Fruit fly (Drosophila melanogaster) whole organism, embryonic: ENCODE results near the gene wam.

Experiments used
- Asciz ChIP-seq: fragments of 200-800 bp; sonication (Bioruptor generic); optimal IDR thresholded peaks from 2 replicates; lab custom pipeline; 2017; ENCODE audit warnings: missing biosample characterization, mild to moderate bottlenecking, missing genetic modification characterization, missing genetic modification reagents
- Blimp-1 ChIP-seq: fragments of 200-800 bp; sonication (Bioruptor generic); optimal IDR thresholded peaks from 3 replicates; lab custom pipeline; 2018; ENCODE audit warnings: missing biosample characterization, missing genetic modification characterization, mild to moderate bottlenecking, moderate library complexity, missing genetic modification reagents
- CG10431 ChIP-seq: fragments of 200-800 bp; sonication (Bioruptor generic); optimal IDR thresholded peaks from 3 replicates; lab custom pipeline; 2018; ENCODE audit warnings: missing biosample characterization, mild to moderate bottlenecking, missing genetic modification characterization
- CG12769 ChIP-seq: fragments of 200-800 bp; sonication (Bioruptor generic); optimal IDR thresholded peaks from 2 replicates; lab custom pipeline; 2019; ENCODE audit warnings: missing biosample characterization, mild to moderate bottlenecking, missing genetic modification characterization, moderate library complexity
- CG12942 ChIP-seq: fragments of 200-800 bp; sonication (Bioruptor generic); optimal IDR thresholded peaks from 3 replicates; lab custom pipeline; 2016; ENCODE audit warnings: missing biosample characterization, missing genetic modification characterization
- CG13775 ChIP-seq: fragments of 200-800 bp; sonication (Bioruptor generic); optimal IDR thresholded peaks from 3 replicates; lab custom pipeline; 2017; ENCODE audit warnings: missing biosample characterization, mild to moderate bottlenecking, missing genetic modification characterization
- CG1603 ChIP-seq: fragments of 200-800 bp; sonication (Bioruptor generic); optimal IDR thresholded peaks from 2 replicates; lab custom pipeline; 2019; ENCODE audit warnings: missing biosample characterization, mild to moderate bottlenecking, missing genetic modification characterization, moderate library complexity
- CG1647 ChIP-seq: fragments of 200-800 bp; sonication (Bioruptor generic); optimal IDR thresholded peaks from 3 replicates; lab custom pipeline; 2016; ENCODE audit warnings: missing biosample characterization, missing genetic modification characterization
- CG16863 ChIP-seq: fragments of 200-800 bp; sonication (Bioruptor generic); optimal IDR thresholded peaks from 3 replicates; lab custom pipeline; 2016; ENCODE audit warnings: missing biosample characterization, missing genetic modification characterization
- CG18011 ChIP-seq: fragments of 200-800 bp; sonication (Bioruptor generic); optimal IDR thresholded peaks from 2 replicates; lab custom pipeline; 2017; ENCODE audit warnings: missing biosample characterization, missing genetic modification characterization, mild to moderate bottlenecking, moderate library complexity, missing genotype
- CG1832 ChIP-seq: fragments of 200-800 bp; sonication (Bioruptor generic); optimal IDR thresholded peaks from 2 replicates; lab custom pipeline; 2017; ENCODE audit warnings: missing biosample characterization, mild to moderate bottlenecking, missing genetic modification characterization, inconsistent platforms
- CG30431 ChIP-seq: fragments of 200-800 bp; sonication (Bioruptor generic); optimal IDR thresholded peaks from 2 replicates; lab custom pipeline; 2017; ENCODE audit warnings: missing biosample characterization, missing genetic modification characterization
- CG32767 ChIP-seq: fragments of 200-800 bp; sonication (Bioruptor generic); IDR thresholded peaks from 2 replicates; pipeline ENCODE4 v1.3.6; 2022; ENCODE audit warnings: missing biosample characterization, missing genetic modification characterization
- CG43689 ChIP-seq: fragments of 200-800 bp; sonication (Bioruptor generic); IDR thresholded peaks from 2 replicates; pipeline ENCODE4 v1.3.6; 2022; ENCODE audit warnings: missing biosample characterization, missing genetic modification characterization
- CG4617 ChIP-seq: fragments of 200-800 bp; sonication (Bioruptor generic); optimal IDR thresholded peaks from 3 replicates; lab custom pipeline; 2016; ENCODE audit warnings: missing biosample characterization, missing genetic modification characterization, borderline replicate concordance
- CG6175 ChIP-seq: fragments of 200-800 bp; sonication (Bioruptor generic); IDR thresholded peaks from 3 replicates; pipeline ENCODE4 v1.3.6; 2022; ENCODE audit warnings: missing biosample characterization, missing genetic modification characterization
- CG8089 ChIP-seq: fragments of 200-800 bp; sonication (Bioruptor generic); optimal IDR thresholded peaks from 3 replicates; lab custom pipeline; 2016; ENCODE audit warnings: missing biosample characterization, missing genetic modification characterization
- CG8924 ChIP-seq: fragments of 200-800 bp; optimal IDR thresholded peaks from 3 replicates; lab custom pipeline; 2019; ENCODE audit warnings: missing biosample characterization, mild to moderate bottlenecking, missing genetic modification characterization, moderate library complexity
- CG9876 ChIP-seq: fragments of 200-800 bp; sonication (Bioruptor generic); optimal IDR thresholded peaks from 2 replicates; lab custom pipeline; 2016; ENCODE audit warnings: missing biosample characterization, missing genetic modification characterization
- CG9932 ChIP-seq: fragments of 200-800 bp; sonication (Bioruptor generic); IDR thresholded peaks from 2 replicates; pipeline ENCODE4 v1.3.6; 2022; ENCODE audit warnings: missing biosample characterization, missing genetic modification characterization
- Dad ChIP-seq: fragments of 200-800 bp; sonication (Bioruptor generic); optimal IDR thresholded peaks from 3 replicates; lab custom pipeline; 2016; ENCODE audit warnings: missing biosample characterization, missing genetic modification characterization
- Dbx ChIP-seq: fragments of 200-800 bp; sonication (Bioruptor generic); IDR thresholded peaks from 3 replicates; pipeline ENCODE4 v1.3.6; 2022; ENCODE audit warnings: missing biosample characterization, missing genetic modification characterization
- Dll ChIP-seq: fragments of 200-800 bp; sonication (Bioruptor generic); IDR thresholded peaks from 4 replicates; pipeline ENCODE4 v1.3.6; 2022; ENCODE audit warnings: missing biosample characterization, missing genetic modification characterization; ENCODE audit not compliant: partially characterized antibody
- E2f2 ChIP-seq: fragments of 200-800 bp; sonication (Bioruptor generic); IDR thresholded peaks from 2 replicates; pipeline ENCODE4 v1.3.6; 2022; ENCODE audit warnings: missing biosample characterization, missing genetic modification characterization
- HLH4C ChIP-seq: fragments of 200-800 bp; sonication (Bioruptor generic); IDR thresholded peaks from 3 replicates; pipeline ENCODE4 v1.3.6; 2022; ENCODE audit warnings: missing biosample characterization, missing genetic modification characterization; ENCODE audit not compliant: partially characterized antibody
- Hr3 ChIP-seq: fragments of 200-800 bp; sonication (Bioruptor generic); optimal IDR thresholded peaks from 3 replicates; lab custom pipeline; 2016; ENCODE audit warnings: missing biosample characterization, missing genetic modification characterization
- Hr51 ChIP-seq, 2 experiments: fragments of 200-800 bp; sonication (Bioruptor generic); optimal IDR thresholded peaks; 2 replicates in 1 of 2; 3 replicates in 1 of 2; lab custom pipeline; 2016 to 2018; ENCODE audit warnings: missing biosample characterization in 2 of 2, missing genetic modification characterization in 2 of 2, mild to moderate bottlenecking in 1 of 2, moderate library complexity in 1 of 2
- Mes4 ChIP-seq: fragments of 200-800 bp; sonication (Bioruptor generic); optimal IDR thresholded peaks from 2 replicates; lab custom pipeline; 2016; ENCODE audit warnings: missing biosample characterization, missing genetic modification characterization
- Mrtf ChIP-seq: fragments of 200-800 bp; sonication (Bioruptor generic); IDR thresholded peaks from 3 replicates; pipeline ENCODE4 v1.3.6; 2022; ENCODE audit warnings: missing biosample characterization, missing genetic modification characterization
- NC2α ChIP-seq: fragments of 200-800 bp; sonication (Bioruptor generic); optimal IDR thresholded peaks from 2 replicates; lab custom pipeline; 2016; ENCODE audit warnings: missing biosample characterization, missing genetic modification characterization
- Nf-YB ChIP-seq: fragments of 200-800 bp; sonication (Bioruptor generic); optimal IDR thresholded peaks from 3 replicates; lab custom pipeline; 2019; ENCODE audit warnings: missing biosample characterization, mild to moderate bottlenecking, missing genetic modification characterization, moderate library complexity
- Opbp ChIP-seq: fragments of 200-800 bp; sonication (Bioruptor generic); IDR thresholded peaks from 3 replicates; pipeline ENCODE4 v1.3.6; 2022; ENCODE audit warnings: missing biosample characterization, missing genetic modification characterization; ENCODE audit not compliant: partially characterized antibody
- Poxn ChIP-seq: fragments of 200-800 bp; sonication (Bioruptor generic); IDR thresholded peaks from 2 replicates; pipeline ENCODE4 v1.3.6; 2022; ENCODE audit warnings: missing biosample characterization, missing genetic modification characterization
- Usf ChIP-seq: fragments of 200-800 bp; sonication (Bioruptor generic); optimal IDR thresholded peaks from 2 replicates; lab custom pipeline; 2017; ENCODE audit warnings: missing genotype, missing biosample characterization, missing genetic modification characterization
- aop ChIP-seq: fragments of 200-800 bp; sonication (Bioruptor generic); IDR thresholded peaks from 2 replicates; pipeline ENCODE4 v1.3.6; 2022; ENCODE audit warnings: missing biosample characterization, missing genetic modification characterization
- bab2 ChIP-seq: fragments of 200-800 bp; sonication (Bioruptor generic); optimal IDR thresholded peaks from 2 replicates; lab custom pipeline; 2016; ENCODE audit warnings: missing biosample characterization, missing genetic modification characterization
- bsh ChIP-seq, 2 experiments: fragments of 200-800 bp; sonication (Bioruptor generic); optimal IDR thresholded peaks; 2 replicates each; lab custom pipeline; 2017 to 2018; ENCODE audit warnings: mild to moderate bottlenecking in 2 of 2, missing biosample characterization in 2 of 2, missing genetic modification characterization in 2 of 2, moderate library complexity in 1 of 2
- chif ChIP-seq, 2 experiments: fragments of 200-800 bp; sonication (Bioruptor generic); optimal IDR thresholded peaks; 3 replicates each; lab custom pipeline; 2016; ENCODE audit warnings: missing biosample characterization in 2 of 2, missing genetic modification characterization in 2 of 2
- chn ChIP-seq: fragments of 200-800 bp; sonication (Bioruptor generic); optimal IDR thresholded peaks from 2 replicates; lab custom pipeline; 2016; ENCODE audit warnings: missing biosample characterization, missing genetic modification characterization
- ci ChIP-seq: fragments of 200-800 bp; sonication (Bioruptor generic); IDR thresholded peaks from 3 replicates; pipeline ENCODE4 v1.3.6; 2022; ENCODE audit warnings: missing biosample characterization, missing genetic modification characterization
- crc ChIP-seq: fragments of 200-800 bp; sonication (Bioruptor generic); optimal IDR thresholded peaks from 2 replicates; lab custom pipeline; 2016; ENCODE audit warnings: missing biosample characterization, missing genetic modification characterization
- dysf ChIP-seq: fragments of 200-800 bp; sonication (Bioruptor generic); IDR thresholded peaks from 3 replicates; pipeline ENCODE4 v1.3.6; 2022; ENCODE audit warnings: missing biosample characterization, missing genetic modification characterization
- insv ChIP-seq, 2 experiments: fragments of 200-800 bp; sonication (Bioruptor generic); optimal IDR thresholded peaks; 3 replicates each; lab custom pipeline; 2016 to 2018; ENCODE audit warnings: missing biosample characterization in 2 of 2, missing genetic modification characterization in 2 of 2
- kay ChIP-seq: fragments of 200-800 bp; sonication (Bioruptor generic); optimal IDR thresholded peaks from 2 replicates; lab custom pipeline; 2016; ENCODE audit warnings: missing biosample characterization, missing genetic modification characterization
- luna ChIP-seq: fragments of 200-800 bp; sonication (Bioruptor generic); optimal IDR thresholded peaks from 2 replicates; lab custom pipeline; 2016; ENCODE audit warnings: missing biosample characterization, missing genetic modification characterization
- pum ChIP-seq: fragments of 200-800 bp; sonication (Bioruptor generic); optimal IDR thresholded peaks from 2 replicates; lab custom pipeline; 2016; ENCODE audit warnings: missing biosample characterization, missing genetic modification characterization
- ranshi ChIP-seq: fragments of 200-800 bp; sonication (Bioruptor generic); IDR thresholded peaks from 2 replicates; pipeline ENCODE4 v1.3.6; 2022; ENCODE audit warnings: missing biosample characterization, missing genetic modification characterization
- run ChIP-seq: fragments of 200-800 bp; sonication (Bioruptor generic); optimal IDR thresholded peaks from 3 replicates; lab custom pipeline; 2018; ENCODE audit warnings: missing biosample characterization, mild to moderate bottlenecking, missing genetic modification characterization
- sd ChIP-seq: fragments of 200-800 bp; sonication (Bioruptor generic); optimal IDR thresholded peaks from 3 replicates; lab custom pipeline; 2018; ENCODE audit warnings: missing biosample characterization, mild to moderate bottlenecking, missing genetic modification characterization, moderate library complexity
- sens-2 ChIP-seq: fragments of 200-800 bp; sonication (Bioruptor generic); IDR thresholded peaks from 2 replicates; pipeline ENCODE4 v1.3.6; 2022; ENCODE audit warnings: missing biosample characterization, missing genetic modification characterization
- wdn ChIP-seq: fragments of 200-800 bp; sonication (Bioruptor generic); IDR thresholded peaks from 2 replicates; pipeline ENCODE4 v1.3.6; 2022; ENCODE audit warnings: missing biosample characterization, missing genetic modification characterization

Gene wam

dm6 chr3R:23314332-23314731 lies 26.5 kb upstream of the wam start (continued):
- TF ChIP-seq CG8924 (peak; percentile 40), Asciz (GFP tag; lab: Kevin White, UChicago) (peak; percentile 47), kay (GFP tag; lab: Kevin White, UChicago) (no peak), E2f2 (GFP tag; lab: Robert Waterston, UW) (0 out of 2 replicates have a peak, but pooled peaks have one; percentile 16), CG8089 (GFP tag; lab: Kevin White, UChicago) (peak; percentile 29), luna (GFP tag; lab: Kevin White, UChicago) (no peak), crc (GFP tag; lab: Kevin White, UChicago) (no peak), sd (tag; lab: Kevin White, UChicago) (peak; percentile 1), ci (GFP tag; lab: Robert Waterston, UW) (peak; percentile 82), CG12769 (peak; percentile 1), CG1647 (GFP tag; lab: Kevin White, UChicago) (no peak), CG16863 (GFP tag; lab: Kevin White, UChicago) (no peak), Nf-YB (peak; percentile 23), Dbx (GFP tag; lab: Robert Waterston, UW) (0 out of 3 replicates have a peak, but pooled peaks have one; percentile 27), Mrtf (GFP tag; lab: Robert Waterston, UW) (no peak), Blimp-1 (GFP tag; lab: Kevin White, UChicago) (no peak), CG12942 (GFP tag; lab: Kevin White, UChicago) (no peak), CG9932 (GFP tag; lab: Robert Waterston, UW) (no peak), Poxn (GFP tag; lab: Robert Waterston, UW) (no peak), Usf (GFP tag; lab: Kevin White, UChicago) (no peak), bab2 (GFP tag; lab: Kevin White, UChicago) (no peak), HLH4C (GFP tag; lab: Robert Waterston, UW) (no peak), aop (GFP tag; lab: Robert Waterston, UW) (peak; percentile 82), Dll (GFP tag; lab: Robert Waterston, UW) (no peak), CG43689 (GFP tag; lab: Robert Waterston, UW) (no peak), Hr3 (no peak), CG9876 (no peak), Mes4 (GFP tag; lab: Kevin White, UChicago) (peak; percentile 19), CG6175 (GFP tag; lab: Robert Waterston, UW) (no peak), CG10431 (peak; percentile 67), dysf (GFP tag; lab: Robert Waterston, UW) (peak; percentile 48; the same call in 1 of the 3 replicates), Hr51 (GFP tag; optimal IDR thresholded peaks at IDR 0.05; lab: Kevin White, UChicago) (peak in 1 of 2 experiments; percentile 42), Opbp (GFP tag; lab: Robert Waterston, UW) (no peak), wdn (GFP tag; lab: Robert Waterston, UW) (peak; percentile 45; the same call in 1 of the 2 replicates), bsh (GFP tag; optimal IDR thresholded peaks at IDR 0.05; lab: Kevin White, UChicago) (peak; percentile 27 to 41), chif (GFP tag; optimal IDR thresholded peaks at IDR 0.05; lab: Kevin White, UChicago) (no peak), CG18011 (GFP tag; lab: Kevin White, UChicago) (no peak), run (tag; lab: Kevin White, UChicago) (no peak), CG30431 (GFP tag; lab: Kevin White, UChicago) (no peak), CG1832 (GFP tag; lab: Kevin White, UChicago) (no peak), CG32767 (GFP tag; lab: Robert Waterston, UW) (peak; percentile 62), ranshi (GFP tag; lab: Robert Waterston, UW) (peak; percentile 22; the same call in 1 of the 2 replicates), NC2α (GFP tag; lab: Kevin White, UChicago) (peak; percentile 71), CG13775 (GFP tag; lab: Kevin White, UChicago) (no peak), sens-2 (peak; percentile 30; the same call in 1 of the 2 replicates), insv (GFP tag; optimal IDR thresholded peaks at IDR 0.05; lab: Kevin White, UChicago) (peak in 1 of 2 experiments; percentile 15), pum (GFP tag; lab: Kevin White, UChicago) (no peak), CG1603 (peak; percentile 7), CG4617 (GFP tag; lab: Kevin White, UChicago) (no peak), Dad (no peak), chn (GFP tag; lab: Kevin White, UChicago) (no peak)
